Worm (Caenorhabditis elegans) whole organism, late embryonic: ENCODE results near the gene pbo-1.

Source experiments
- K02D7.2 ChIP-seq: sonication (generic microtip); optimal IDR thresholded peaks from 2 replicates; lab custom pipeline; 2017; ENCODE audit warnings: mild to moderate bottlenecking, missing genetic modification characterization, missing compliant biosample characterization
- K09A11.1 ChIP-seq: sonication (generic microtip); optimal IDR thresholded peaks from 2 replicates; lab custom pipeline; 2017; ENCODE audit warnings: antibody characterized with exemption, mild to moderate bottlenecking, missing genetic modification characterization, missing compliant biosample characterization; ENCODE audit not compliant: insufficient read depth
- T23F11.4 ChIP-seq: fragments of 200-800 bp; sonication (Bioruptor generic); optimal IDR thresholded peaks from 2 replicates; lab custom pipeline; 2018; ENCODE audit warnings: mild to moderate bottlenecking, missing genetic modification characterization, missing compliant biosample characterization
- ahr-1 ChIP-seq: sonication (generic microtip); optimal IDR thresholded peaks from 2 replicates; lab custom pipeline; 2016; ENCODE audit warnings: missing genetic modification characterization, missing compliant biosample characterization
- ama-1 ChIP-seq: fragments of 150-350 bp; optimal IDR thresholded peaks from 2 replicates; lab custom pipeline; 2014
- ceh-2 ChIP-seq: sonication (generic microtip); optimal IDR thresholded peaks from 2 replicates; lab custom pipeline; 2016; ENCODE audit warnings: missing genotype, missing genetic modification characterization, missing compliant biosample characterization
- ceh-24 ChIP-seq: sonication (generic microtip); optimal IDR thresholded peaks from 2 replicates; lab custom pipeline; 2016; ENCODE audit warnings: mild to moderate bottlenecking, missing genetic modification characterization, missing compliant biosample characterization
- ceh-34 ChIP-seq: sonication (generic microtip); optimal IDR thresholded peaks from 2 replicates; lab custom pipeline; 2016; ENCODE audit warnings: mild to moderate bottlenecking, missing genetic modification characterization, missing compliant biosample characterization
- ceh-48 ChIP-seq: sonication (generic microtip); optimal IDR thresholded peaks from 2 replicates; lab custom pipeline; 2016; ENCODE audit warnings: missing genetic modification characterization, inconsistent platforms, missing compliant biosample characterization
- che-1 ChIP-seq: sonication (generic microtip); optimal IDR thresholded peaks from 2 replicates; lab custom pipeline; 2016; ENCODE audit warnings: mild to moderate bottlenecking, missing genetic modification characterization, missing compliant biosample characterization
- dmd-4 ChIP-seq: sonication (generic microtip); optimal IDR thresholded peaks from 2 replicates; lab custom pipeline; 2016; ENCODE audit warnings: borderline replicate concordance, missing genetic modification characterization, missing compliant biosample characterization
- dve-1 ChIP-seq: sonication (generic microtip); optimal IDR thresholded peaks from 2 replicates; lab custom pipeline; 2017; ENCODE audit warnings: antibody characterized with exemption, mild to moderate bottlenecking, missing genetic modification characterization, missing compliant biosample characterization
- elt-2 ChIP-seq: sonication (generic microtip); optimal IDR thresholded peaks from 2 replicates; lab custom pipeline; 2016; ENCODE audit warnings: missing genetic modification reagents, missing genetic modification characterization, missing compliant biosample characterization
- elt-4 ChIP-seq: sonication (generic microtip); optimal IDR thresholded peaks from 2 replicates; lab custom pipeline; 2016; ENCODE audit warnings: missing genetic modification characterization, missing compliant biosample characterization
- eyg-1 ChIP-seq: sonication (generic microtip); optimal IDR thresholded peaks from 2 replicates; lab custom pipeline; 2016; ENCODE audit warnings: missing genotype, missing genetic modification characterization, missing compliant biosample characterization
- fkh-6 ChIP-seq: sonication (generic microtip); optimal IDR thresholded peaks from 2 replicates; lab custom pipeline; 2016; ENCODE audit warnings: missing genetic modification characterization, missing compliant biosample characterization
- hlh-6 ChIP-seq: sonication (generic microtip); optimal IDR thresholded peaks from 2 replicates; lab custom pipeline; 2016; ENCODE audit warnings: missing genotype, missing genetic modification characterization, missing compliant biosample characterization
- lin-11 ChIP-seq: fragments of 200-800 bp; sonication (Bioruptor generic); optimal IDR thresholded peaks from 2 replicates; lab custom pipeline; 2018; ENCODE audit warnings: mild to moderate bottlenecking, missing genetic modification characterization, missing compliant biosample characterization
- odd-2 ChIP-seq: sonication (generic microtip); optimal IDR thresholded peaks from 2 replicates; lab custom pipeline; 2017; ENCODE audit warnings: antibody characterized with exemption, mild to moderate bottlenecking, missing genetic modification characterization, missing compliant biosample characterization
- pag-3 ChIP-seq: sonication (generic microtip); optimal IDR thresholded peaks from 2 replicates; lab custom pipeline; 2016; ENCODE audit warnings: missing compliant biosample characterization, missing genetic modification characterization, borderline replicate concordance
- pax-1 ChIP-seq: fragments of 150-350 bp; optimal IDR thresholded peaks from 2 replicates; lab custom pipeline; 2014; ENCODE audit warnings: missing biosample characterization, missing genetic modification characterization
- pha-4 ChIP-seq: fragments of 150-350 bp; optimal IDR thresholded peaks from 2 replicates; lab custom pipeline; 2018; ENCODE audit warnings: missing biosample characterization, missing genetic modification reagents, missing genetic modification characterization
- pros-1 ChIP-seq: fragments of 150-350 bp; optimal IDR thresholded peaks from 2 replicates; lab custom pipeline; 2014; ENCODE audit warnings: missing biosample characterization, missing genetic modification reagents, missing genetic modification characterization
- rnt-1 ChIP-seq: sonication (generic microtip); optimal IDR thresholded peaks from 2 replicates; lab custom pipeline; 2016; ENCODE audit warnings: missing genetic modification characterization, missing compliant biosample characterization
- sdc-2 ChIP-seq: sonication (generic microtip); optimal IDR thresholded peaks from 2 replicates; lab custom pipeline; 2016; ENCODE audit warnings: missing genotype, missing genetic modification characterization, missing compliant biosample characterization
- sox-2 ChIP-seq: fragments of 200-800 bp; sonication (Bioruptor generic); IDR thresholded peaks from 2 replicates; pipeline ENCODE4 v1.3.6; 2022; ENCODE audit warnings: missing genetic modification reagents, missing genetic modification characterization, missing compliant biosample characterization
- sox-4 ChIP-seq: sonication (generic microtip); optimal IDR thresholded peaks from 2 replicates; lab custom pipeline; 2017; ENCODE audit warnings: mild to moderate bottlenecking, missing genetic modification characterization, inconsistent platforms, missing compliant biosample characterization
- tbx-2 ChIP-seq: sonication (generic microtip); optimal IDR thresholded peaks from 2 replicates; lab custom pipeline; 2016; ENCODE audit warnings: missing genetic modification characterization, missing compliant biosample characterization
- ttx-3 ChIP-seq: sonication (generic microtip); optimal IDR thresholded peaks from 2 replicates; lab custom pipeline; 2016; ENCODE audit warnings: missing genetic modification reagents, missing genetic modification characterization, missing compliant biosample characterization
- unc-3 ChIP-seq, 2 experiments: fragments of 200-800 bp in 1 of 2; sonication (Bioruptor generic) in 1 of 2; sonication (generic microtip) in 1 of 2; conservative IDR thresholded peaks in 1 of 2; optimal IDR thresholded peaks in 1 of 2; 2 replicates each; pipeline versions ENCODE4 v1.3.6 to Lab custom; 2016 to 2022; ENCODE audit warnings: missing compliant biosample characterization in 2 of 2, missing genetic modification characterization in 2 of 2, missing genetic modification reagents in 1 of 2
- unc-42 ChIP-seq: sonication (generic microtip); optimal IDR thresholded peaks from 2 replicates; lab custom pipeline; 2016; ENCODE audit warnings: missing genotype, missing genetic modification characterization, missing compliant biosample characterization
- zip-5 ChIP-seq: sonication (generic microtip); optimal IDR thresholded peaks from 2 replicates; lab custom pipeline; 2016; ENCODE audit warnings: missing genetic modification characterization, missing compliant biosample characterization

Gene pbo-1

DNA sequence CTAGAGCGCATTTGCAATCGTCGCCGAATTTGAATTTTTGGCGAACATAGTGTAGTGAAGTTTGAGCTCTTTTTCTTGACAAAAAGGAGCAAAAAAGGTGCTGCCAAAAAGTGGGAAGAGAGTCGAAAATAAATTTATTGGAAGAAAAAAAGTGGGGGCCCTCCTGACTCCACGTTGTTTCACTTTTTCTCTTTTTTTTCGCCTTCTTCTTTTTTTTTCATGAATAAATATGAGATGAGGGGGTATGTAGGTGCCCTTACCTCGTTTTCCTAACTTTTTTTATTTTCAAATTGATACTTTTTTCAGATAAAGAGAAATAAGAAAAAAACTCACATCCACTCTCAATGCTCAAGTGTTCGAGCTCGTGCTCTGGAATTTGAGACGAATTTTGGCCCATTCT is at the start of gene pbo-1, which contains the start of the genes Y71H2AL.2 and Y71H2AL.4:
TSS of gene pbo-1 (minus strand) at position 400 of the 400 bp plus-strand sequence.
TSS of gene Y71H2AL.2 (plus strand) at position 301 of the 400 bp plus-strand sequence.
TSS of gene Y71H2AL.4 (plus strand) at position 345 of the 400 bp plus-strand sequence.
- TF ChIP-seq pag-3 (tag; lab: Kevin White, UChicago): no peak
- TF ChIP-seq ahr-1 (tag; lab: Kevin White, UChicago): no peak
- no peak for TF ChIP-seq ceh-48 (tag; lab: Kevin White, UChicago)
- no peak for TF ChIP-seq ceh-34 (tag; lab: Kevin White, UChicago)
- TF ChIP-seq eyg-1 (tag; lab: Kevin White, UChicago): no peak
- TF ChIP-seq K02D7.2: no peak
- no peak for TF ChIP-seq unc-42 (tag; lab: Kevin White, UChicago)
- no peak for TF ChIP-seq ceh-2 (tag; lab: Kevin White, UChicago)

ce11 chrIII:2733606-2734183 is 47.4 kb upstream of the pbo-1 start, which contains the start of gene Y71H2AM.12:
Gene Y71H2AM.12 (minus strand): TSS chrIII:2734091.
- TF ChIP-seq ama-1: no peak
- TF ChIP-seq odd-2 (tag; lab: Kevin White, UChicago): no peak
- TF ChIP-seq sox-2 (GFP tag; lab: Robert Waterston, UW): no peak
- TF ChIP-seq unc-3 (GFP tag; conservative IDR thresholded peaks at IDR 0.05; lab: Robert Waterston, UW): no peak
- TF ChIP-seq unc-3 (tag; optimal IDR thresholded peaks at IDR 0.05; lab: Kevin White, UChicago): no peak
- no peak for TF ChIP-seq lin-11 (tag; lab: Kevin White, UChicago)
- TF ChIP-seq pax-1: no peak
- TF ChIP-seq ceh-2 (tag; lab: Kevin White, UChicago): no peak
- no peak for TF ChIP-seq sdc-2 (tag; lab: Kevin White, UChicago)

DNA sequence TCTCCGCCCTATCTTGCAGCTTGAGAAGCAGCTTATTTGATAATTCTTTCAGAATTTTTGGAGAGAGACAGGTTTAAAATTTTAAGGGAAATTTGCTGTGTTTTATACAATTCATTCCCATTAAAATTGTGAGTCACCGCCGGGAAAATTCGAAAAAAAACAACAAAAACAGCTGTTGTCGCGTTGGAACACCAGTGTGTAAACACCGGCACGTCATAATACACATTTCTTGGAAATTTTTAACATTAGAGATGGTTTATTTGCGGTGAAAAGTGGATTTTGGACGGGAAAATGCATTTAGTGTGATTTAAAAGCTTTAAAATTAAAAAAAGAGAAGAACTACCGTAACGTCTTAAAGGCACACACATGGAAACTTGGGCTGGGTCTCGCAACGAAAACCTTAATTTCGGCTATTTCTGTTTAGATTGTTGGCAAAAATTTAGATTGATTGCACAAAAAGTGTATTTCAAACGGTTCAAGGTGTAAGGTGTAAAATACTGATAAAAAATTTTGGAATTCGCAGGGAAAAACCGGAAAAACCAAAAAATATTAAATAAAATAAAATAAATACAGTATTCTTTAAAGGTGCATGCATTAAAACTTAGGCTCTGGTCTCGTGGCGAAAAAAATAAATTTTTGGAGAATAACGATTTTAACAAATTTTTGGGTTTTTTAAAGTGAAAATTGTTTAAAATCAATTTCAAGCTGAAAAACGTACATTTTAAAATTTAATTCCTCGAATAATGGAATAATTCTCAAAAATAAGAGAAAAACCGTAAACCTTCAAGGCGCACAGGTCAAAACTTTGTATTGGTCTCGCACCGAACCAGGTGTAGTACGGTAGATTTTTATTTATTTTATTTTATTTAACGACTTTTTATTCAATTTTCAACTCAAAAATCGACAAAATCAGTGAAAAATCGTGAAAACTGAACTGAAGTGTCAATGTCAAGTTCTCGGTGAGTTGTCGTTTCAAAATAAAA is 39.2 kb upstream of the pbo-1 start, which contains the start of gene cosa-1:
TSS of gene cosa-1 (plus strand) at position 896 of the 983 bp plus-strand sequence.
- TF ChIP-seq elt-2 (tag; lab: Kevin White, UChicago) (no peak), fkh-6 (tag; lab: Kevin White, UChicago) (no peak), ceh-34 (tag; lab: Kevin White, UChicago) (no peak), ama-1 (no peak), K02D7.2 (no peak), K09A11.1 (tag; lab: Kevin White, UChicago) (no peak), T23F11.4 (no peak)

DNA sequence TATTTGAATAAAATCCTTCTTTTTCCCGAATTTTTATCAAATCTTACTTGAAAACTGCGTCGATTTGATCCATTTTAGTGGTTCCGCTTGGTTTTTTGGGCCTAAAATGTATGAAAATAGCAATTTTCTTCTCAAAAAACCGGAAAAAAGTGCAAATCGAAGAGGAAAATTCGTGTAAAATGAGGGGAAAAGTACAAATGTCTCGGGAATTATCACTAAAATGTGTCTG is 38.6 kb upstream of the pbo-1 start, which contains the start of gene Y71H2AM.11:
TSS of gene Y71H2AM.11 (minus strand) at position 101 of the 229 bp plus-strand sequence.
- no peak for TF ChIP-seq dve-1 (tag; lab: Kevin White, UChicago)
- no peak for TF ChIP-seq pag-3 (tag; lab: Kevin White, UChicago)
- TF ChIP-seq dmd-4: no peak
- no peak for TF ChIP-seq elt-4 (tag; lab: Kevin White, UChicago)
- TF ChIP-seq rnt-1 (tag; lab: Kevin White, UChicago): no peak
- TF ChIP-seq ceh-34 (tag; lab: Kevin White, UChicago): no peak
- TF ChIP-seq ttx-3 (tag; lab: Kevin White, UChicago): no peak
- no peak for TF ChIP-seq pha-4

DNA sequence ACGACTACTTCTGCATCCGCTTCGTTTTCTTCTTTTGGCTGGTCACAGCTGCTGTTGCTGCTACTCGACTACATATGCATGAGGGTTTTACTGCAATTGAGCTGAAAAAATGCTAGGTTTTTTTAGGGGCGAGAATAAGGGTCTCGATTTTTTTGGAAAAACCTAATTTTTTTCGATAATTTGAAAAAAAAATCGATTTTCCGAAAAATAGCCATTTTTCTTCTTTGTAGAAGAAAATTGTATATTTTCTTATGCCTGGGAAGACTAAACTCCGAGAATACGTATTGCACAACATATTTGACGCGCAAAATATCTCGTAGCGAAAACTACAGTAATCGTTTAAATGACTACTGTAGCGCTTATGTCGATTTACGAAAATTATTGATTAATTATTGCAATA is 30.3 kb upstream of the pbo-1 start, which contains the start of gene tmem-132:
TSS of gene tmem-132 (minus strand) at position 101 of the 400 bp plus-strand sequence.
- TF ChIP-seq zip-5 (tag; lab: Kevin White, UChicago) (no peak), pros-1 (tag; lab: Kevin White, UChicago) (no peak), eyg-1 (tag; lab: Kevin White, UChicago) (no peak), elt-4 (tag; lab: Kevin White, UChicago) (no peak), unc-3 (GFP tag; conservative IDR thresholded peaks at IDR 0.05; lab: Robert Waterston, UW) (no peak), unc-3 (tag; optimal IDR thresholded peaks at IDR 0.05; lab: Kevin White, UChicago) (no peak), ttx-3 (tag; lab: Kevin White, UChicago) (no peak), T23F11.4 (no peak), tbx-2 (tag; lab: Kevin White, UChicago) (no peak), unc-42 (tag; lab: Kevin White, UChicago) (no peak), ama-1 (no peak), che-1 (tag; lab: Kevin White, UChicago) (no peak), sox-4 (tag; lab: Kevin White, UChicago) (no peak), ceh-24 (tag; lab: Kevin White, UChicago) (no peak), hlh-6 (tag; lab: Kevin White, UChicago) (no peak)
